Worm (Caenorhabditis elegans): Measurements from ENCODE around the gene Y71H2B.11.

DNA sequence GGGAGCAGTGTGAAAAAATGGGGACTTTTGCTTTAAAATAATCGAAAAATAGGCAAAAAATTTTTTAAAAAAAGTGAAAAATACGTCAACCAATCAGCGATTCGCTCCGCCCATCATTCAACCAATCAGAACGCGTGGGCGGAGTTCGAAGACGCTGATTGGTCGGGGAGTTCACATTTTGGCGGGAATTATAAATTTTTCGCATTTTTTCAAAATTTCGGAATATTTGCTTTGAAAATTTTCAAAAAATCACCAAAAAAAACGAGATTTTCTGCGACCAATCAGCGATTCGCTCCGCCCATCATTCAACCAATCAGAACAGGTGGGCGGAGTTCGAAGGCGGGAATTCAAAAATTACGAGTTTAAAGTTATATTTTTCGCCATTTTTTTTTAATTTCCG lies 31.4 kb upstream of the Y71H2B.11 start:
- TF ChIP-seq snpc-4 (tag; optimal IDR thresholded peaks at IDR 0.05) (no peak), lsy-2 (tag; optimal IDR thresholded peaks at IDR 0.05) (no peak), bed-3 (GFP tag; optimal IDR thresholded peaks at IDR 0.05) (no peak), pha-4 (tag; optimal IDR thresholded peaks at IDR 0.05) (no peak), elt-3 (tag; optimal IDR thresholded peaks at IDR 0.05) (no peak), mep-1 (tag; optimal IDR thresholded peaks at IDR 0.05) (no peak), nhr-2 (tag; optimal IDR thresholded peaks at IDR 0.05) (no peak), lin-13 (tag; optimal IDR thresholded peaks at IDR 0.05) (no peak)
